Fruit fly (Drosophila melanogaster): Measurements from ENCODE around the gene CG10333.

DNA sequence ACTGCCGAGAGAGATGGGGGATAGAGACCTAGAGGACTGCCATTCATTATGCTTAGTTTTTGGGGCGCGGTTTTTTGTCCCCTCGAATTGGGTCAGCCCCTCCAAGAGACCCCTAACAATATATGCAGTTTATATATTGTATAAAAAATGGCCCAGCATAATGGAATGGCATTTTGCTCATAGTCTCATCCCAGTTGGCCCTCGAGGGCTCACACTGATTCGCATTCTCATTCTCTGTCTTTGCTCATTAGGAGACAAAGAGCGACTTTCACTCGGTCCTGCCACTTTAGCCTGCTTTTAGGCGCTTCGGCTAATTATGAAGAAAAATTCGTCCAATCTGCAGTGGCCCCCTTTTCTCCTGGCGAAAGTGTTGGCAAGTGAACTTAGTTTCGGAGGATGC lies 16.8 kb downstream of the CG10333 start:
- TF ChIP-seq CTCF (optimal IDR thresholded peaks at IDR 0.05), result no peak
- no peak for TF ChIP-seq CG8478 (optimal IDR thresholded peaks at IDR 0.05)

Measured in S2 (cell line).